Worm (Caenorhabditis elegans) whole organism, young adult: ENCODE measurements around the gene F49F1.7.
"Not testable (repeated sequence)": the region's sequence is repeated elsewhere in the genome, so short reads cannot be mapped to it uniquely, and the experiment has no call there.

Experiments
- B0019.2 ChIP-seq: fragments of 200-800 bp; sonication (Bioruptor generic); conservative IDR thresholded peaks from 2 replicates; pipeline ENCODE4 v1.3.6; 2022; ENCODE audit warnings: missing genetic modification reagents, missing genetic modification characterization, missing compliant biosample characterization
- B0261.1 ChIP-seq: sonication (generic microtip); optimal IDR thresholded peaks from 2 replicates; lab custom pipeline; 2016; ENCODE audit warnings: mild to moderate bottlenecking, missing genetic modification characterization, moderate library complexity, missing compliant biosample characterization
- F10E7.11 ChIP-seq: sonication (generic microtip); optimal IDR thresholded peaks from 2 replicates; lab custom pipeline; 2017; ENCODE audit warnings: mild to moderate bottlenecking, missing genetic modification characterization, moderate library complexity, missing compliant biosample characterization
- F23B12.7 ChIP-seq: sonication (generic microtip); optimal IDR thresholded peaks from 2 replicates; lab custom pipeline; 2017; ENCODE audit warnings: missing genetic modification characterization, mild to moderate bottlenecking, missing compliant biosample characterization, antibody characterized with exemption, moderate library complexity; ENCODE audit not compliant: insufficient read depth
- F33H1.4 ChIP-seq: fragments of 200-800 bp; sonication (Bioruptor generic); IDR thresholded peaks from 2 replicates; pipeline ENCODE4 v1.3.6; 2022; ENCODE audit warnings: missing genetic modification reagents, missing genetic modification characterization, missing compliant biosample characterization
- ZK185.1 ChIP-seq: sonication (generic microtip); optimal IDR thresholded peaks from 2 replicates; lab custom pipeline; 2016; ENCODE audit warnings: mild to moderate bottlenecking, missing genetic modification characterization, missing compliant biosample characterization; ENCODE audit not compliant: poor library complexity, severe bottlenecking
- atf-7 ChIP-seq: sonication (generic microtip); optimal IDR thresholded peaks from 2 replicates; lab custom pipeline; 2017; ENCODE audit warnings: mild to moderate bottlenecking, missing genetic modification characterization, missing compliant biosample characterization
- attf-3 ChIP-seq: fragments of 200-800 bp; sonication (Bioruptor generic); conservative IDR thresholded peaks from 2 replicates; pipeline ENCODE4 v1.3.6; 2022; ENCODE audit warnings: missing genetic modification reagents, missing genetic modification characterization, missing compliant biosample characterization
- bed-2 ChIP-seq: fragments of 200-800 bp; sonication (Bioruptor generic); IDR thresholded peaks from 2 replicates; pipeline ENCODE4 v1.3.6; 2022; ENCODE audit warnings: missing genetic modification reagents, missing genetic modification characterization, missing compliant biosample characterization
- cebp-2 ChIP-seq: fragments of 200-800 bp; sonication (Bioruptor generic); IDR thresholded peaks from 2 replicates; pipeline ENCODE4 v1.3.6; 2022; ENCODE audit warnings: missing genetic modification characterization, missing compliant biosample characterization
- ets-4 ChIP-seq: fragments of 200-800 bp; sonication (Bioruptor generic); optimal IDR thresholded peaks from 2 replicates; lab custom pipeline; 2018; ENCODE audit warnings: mild to moderate bottlenecking, missing genetic modification characterization, missing compliant biosample characterization
- hmg-1.2 ChIP-seq: fragments of 200-800 bp; sonication (Bioruptor generic); IDR thresholded peaks from 2 replicates; pipeline ENCODE4 v1.3.6; 2022; ENCODE audit warnings: missing genetic modification reagents, missing genetic modification characterization, missing compliant biosample characterization
- hmg-20 ChIP-seq: fragments of 200-800 bp; sonication (Bioruptor generic); IDR thresholded peaks from 2 replicates; pipeline ENCODE4 v1.3.6; 2022; ENCODE audit warnings: missing genetic modification reagents, missing genetic modification characterization, missing compliant biosample characterization
- lin-35 ChIP-seq, 3 experiments: fragments of 150-350 bp in 2 of 3; sonication (generic microtip) in 1 of 3; optimal IDR thresholded peaks; 2 replicates each; lab custom pipeline; 2014 to 2018; ENCODE audit warnings: missing biosample characterization in 3 of 3, missing genetic modification characterization in 3 of 3, missing genetic modification reagents in 3 of 3
- lin-54 ChIP-seq: fragments of 200-800 bp; sonication (Bioruptor generic); optimal IDR thresholded peaks from 2 replicates; lab custom pipeline; 2018; ENCODE audit warnings: mild to moderate bottlenecking, missing genetic modification characterization, missing compliant biosample characterization
- lir-1 ChIP-seq: fragments of 200-800 bp; sonication (Bioruptor generic); conservative IDR thresholded peaks from 2 replicates; pipeline ENCODE4 v1.3.6; 2022; ENCODE audit warnings: missing genetic modification reagents, missing genetic modification characterization, missing compliant biosample characterization
- madf-3 ChIP-seq: fragments of 200-800 bp; sonication (Bioruptor generic); IDR thresholded peaks from 2 replicates; pipeline ENCODE4 v1.3.6; 2022; ENCODE audit warnings: missing genetic modification reagents, missing genetic modification characterization, missing compliant biosample characterization
- madf-6 ChIP-seq: fragments of 200-800 bp; sonication (Bioruptor generic); IDR thresholded peaks from 2 replicates; pipeline ENCODE4 v1.3.6; 2022; ENCODE audit warnings: missing genetic modification reagents, missing genetic modification characterization, missing compliant biosample characterization
- mcd-1 ChIP-seq: fragments of 200-800 bp; sonication (Bioruptor generic); IDR thresholded peaks from 2 replicates; pipeline ENCODE4 v1.3.6; 2022; ENCODE audit warnings: missing genetic modification reagents, missing genetic modification characterization, missing compliant biosample characterization
- nfyb-1 ChIP-seq: fragments of 200-800 bp; sonication (Bioruptor generic); IDR thresholded peaks from 2 replicates; pipeline ENCODE4 v1.3.6; 2022; ENCODE audit warnings: missing genetic modification reagents, missing genetic modification characterization, missing compliant biosample characterization
- nhr-179 ChIP-seq: sonication (generic microtip); optimal IDR thresholded peaks from 2 replicates; lab custom pipeline; 2016; ENCODE audit warnings: mild to moderate bottlenecking, missing genetic modification characterization, missing compliant biosample characterization
- nhr-80 ChIP-seq: sonication (generic microtip); optimal IDR thresholded peaks from 2 replicates; lab custom pipeline; 2016; ENCODE audit warnings: missing genetic modification characterization, missing compliant biosample characterization
- pbrm-1 ChIP-seq: fragments of 200-800 bp; sonication (Bioruptor generic); IDR thresholded peaks from 2 replicates; pipeline ENCODE4 v1.3.6; 2022; ENCODE audit warnings: missing genetic modification reagents, missing genetic modification characterization, missing compliant biosample characterization
- rcor-1 ChIP-seq: fragments of 200-800 bp; sonication (Bioruptor generic); IDR thresholded peaks from 2 replicates; pipeline ENCODE4 v1.3.6; 2022; ENCODE audit warnings: missing genetic modification reagents, missing genetic modification characterization, missing compliant biosample characterization
- rpc-1 ChIP-seq, 2 experiments: fragments of 150-350 bp in 1 of 2; sonication (generic microtip) in 1 of 2; optimal IDR thresholded peaks; 2 replicates each; lab custom pipeline; 2014 to 2018; ENCODE audit warnings: missing biosample characterization in 1 of 2, missing genetic modification characterization in 1 of 2, missing genetic modification reagents in 1 of 2, missing genotype in 1 of 2
- sdz-38 ChIP-seq: sonication (generic microtip); optimal IDR thresholded peaks from 2 replicates; lab custom pipeline; 2016; ENCODE audit warnings: missing genotype, missing genetic modification characterization, missing compliant biosample characterization
- snpc-4 ChIP-seq, 5 experiments: fragments of 150-350 bp in 1 of 5; sonication (generic microtip) in 4 of 5; optimal IDR thresholded peaks; 2 replicates each; lab custom pipeline; 2014 to 2018; ENCODE audit warnings: missing genetic modification characterization in 5 of 5, missing biosample characterization in 3 of 5, antibody characterized with exemption in 2 of 5, mild to moderate bottlenecking in 2 of 5, missing compliant biosample characterization in 2 of 5, missing genotype in 2 of 5, moderate library complexity in 2 of 5, missing genetic modification reagents in 1 of 5
- somi-1 ChIP-seq: fragments of 200-800 bp; sonication (Bioruptor generic); optimal IDR thresholded peaks from 2 replicates; lab custom pipeline; 2018; ENCODE audit warnings: mild to moderate bottlenecking, missing genetic modification characterization, missing compliant biosample characterization
- sptf-2 ChIP-seq: fragments of 200-800 bp; sonication (Bioruptor generic); optimal IDR thresholded peaks from 2 replicates; lab custom pipeline; 2018; ENCODE audit warnings: mild to moderate bottlenecking, missing genetic modification characterization, missing compliant biosample characterization
- unc-62 ChIP-seq: fragments of 150-350 bp; optimal IDR thresholded peaks from 2 replicates; lab custom pipeline; 2014; ENCODE audit warnings: missing biosample characterization, missing genetic modification reagents, missing genetic modification characterization
- zfh-2 ChIP-seq: fragments of 200-800 bp; sonication (Bioruptor generic); conservative IDR thresholded peaks from 2 replicates; pipeline ENCODE4 v1.3.6; 2022; ENCODE audit warnings: missing genetic modification reagents, missing genetic modification characterization, missing compliant biosample characterization
- ztf-22 ChIP-seq: fragments of 200-800 bp; sonication (Bioruptor generic); optimal IDR thresholded peaks from 2 replicates; lab custom pipeline; 2018; ENCODE audit warnings: mild to moderate bottlenecking, missing genetic modification characterization, moderate library complexity, missing compliant biosample characterization
- ztf-25 ChIP-seq: fragments of 200-800 bp; sonication (Bioruptor generic); IDR thresholded peaks from 2 replicates; pipeline ENCODE4 v1.3.6; 2022; ENCODE audit warnings: missing genetic modification reagents, missing genetic modification characterization, missing compliant biosample characterization
- ztf-6 ChIP-seq: fragments of 200-800 bp; sonication (Bioruptor generic); IDR thresholded peaks from 2 replicates; pipeline ENCODE4 v1.3.6; 2022; ENCODE audit warnings: missing genetic modification reagents, missing genetic modification characterization, missing compliant biosample characterization

The F49F1.7 gene

DNA sequence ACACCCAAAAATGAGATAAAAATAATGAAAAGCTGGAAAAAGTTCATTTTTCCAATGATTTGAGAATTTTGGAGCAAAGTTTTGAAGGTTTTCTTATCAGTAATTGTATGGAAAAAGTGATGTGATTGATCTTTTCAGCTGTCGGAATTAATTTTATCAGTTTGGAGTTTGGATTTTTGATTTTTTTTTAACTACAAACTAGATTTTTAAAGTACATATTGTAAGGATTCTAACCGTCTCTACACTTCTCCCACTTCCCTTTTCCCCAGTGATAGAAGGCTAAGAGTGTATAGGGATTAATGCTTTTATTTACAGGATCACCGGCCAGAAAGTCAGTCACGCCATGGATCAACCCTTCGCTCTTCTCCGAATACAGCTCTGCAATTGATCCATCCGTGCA, at the start of gene F49F1.7:
Gene F49F1.7, minus strand, starts transcription at position 101 of the 400 bp plus-strand sequence.
- TF ChIP-seq attf-3 (GFP tag; lab: Robert Waterston, UW); somi-1 (GFP tag; lab: Kevin White, UChicago); pbrm-1 (GFP tag; lab: Robert Waterston, UW): not testable (repeated sequence)

ce11 chrIV:4173789-4174188, 48.2 kb upstream of the F49F1.7 start, which contains the start of gene rnp-3:
rnp-3 (plus strand) TSS chrIV:4174089.
- TF ChIP-seq madf-6 (GFP tag; lab: Robert Waterston, UW) (no peak), sptf-2 (GFP tag; lab: Kevin White, UChicago) (no peak)

DNA sequence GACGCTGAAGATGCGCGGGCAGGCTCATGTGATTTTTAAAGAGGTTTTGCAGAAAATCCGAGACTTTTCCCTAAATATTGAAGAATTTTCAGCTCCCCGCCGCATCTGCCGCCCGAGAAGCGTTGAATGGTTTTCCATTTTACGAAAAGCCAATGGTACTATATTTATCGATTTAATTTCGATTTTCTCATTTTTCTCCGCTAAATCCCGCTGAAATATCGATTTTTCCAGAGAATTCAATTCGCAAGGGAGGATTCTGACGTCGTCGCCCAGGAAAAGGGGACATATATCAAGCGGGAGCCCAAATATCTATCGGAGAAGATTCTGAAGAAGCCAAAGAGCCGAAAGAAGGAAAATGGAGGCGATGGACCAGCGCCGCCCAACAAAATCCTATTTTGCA, 46.7 kb upstream of the F49F1.7 start:
- TF ChIP-seq ztf-25 (no peak), ets-4 (GFP tag; lab: Kevin White, UChicago) (no peak), sdz-38 (no peak), lir-1 (GFP tag; lab: Robert Waterston, UW) (no peak), atf-7 (tag; lab: Kevin White, UChicago) (no peak), nfyb-1 (no peak), unc-62 (GFP tag; lab: Kevin White, UChicago) (no peak), B0261.1 (tag; lab: Kevin White, UChicago) (no peak), madf-3 (GFP tag; lab: Robert Waterston, UW) (no peak), rcor-1 (GFP tag; lab: Robert Waterston, UW) (no peak), ZK185.1 (no peak), attf-3 (GFP tag; lab: Robert Waterston, UW) (no peak), hmg-1.2 (GFP tag; lab: Robert Waterston, UW) (no peak), ztf-22 (no peak), B0019.2 (GFP tag; lab: Robert Waterston, UW) (no peak), cebp-2 (GFP tag; lab: Robert Waterston, UW) (no peak)
- TF ChIP-seq, all 124 proteins: peak for 0

DNA sequence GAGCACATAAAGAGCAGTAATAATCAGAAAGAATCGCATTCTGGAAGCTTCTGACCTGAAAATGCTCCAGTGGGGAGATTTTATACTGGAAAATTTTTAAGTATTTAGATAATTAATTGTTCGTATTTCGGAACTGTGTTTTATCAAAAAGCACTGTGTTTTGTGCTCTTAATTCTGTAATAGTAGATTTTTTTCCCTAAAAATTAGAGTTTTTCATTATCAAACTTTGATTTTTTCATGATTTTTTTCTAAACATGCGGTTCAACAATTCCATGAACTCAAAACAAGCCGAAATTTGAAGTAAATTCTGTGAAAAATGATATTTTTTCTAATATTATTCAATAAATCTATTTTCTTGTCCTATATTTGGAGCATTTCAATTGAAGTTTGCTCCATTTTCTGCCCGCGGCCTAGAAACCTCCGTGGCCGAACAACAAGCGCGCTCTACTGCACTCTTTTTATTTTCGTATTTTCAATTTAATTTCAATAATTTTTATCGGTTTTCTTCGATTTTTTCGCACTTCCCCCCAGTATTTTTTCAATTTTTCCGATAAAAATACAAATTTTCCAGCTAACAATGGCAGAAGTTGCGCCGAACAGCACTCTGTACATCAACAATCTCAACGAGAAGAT, 46.1 kb upstream of the F49F1.7 start, which contains the start of the genes K08D10.13 and rnp-2:
Gene K08D10.13, minus strand, starts transcription at position 51 of the 633 bp plus-strand sequence.
Gene rnp-2, plus strand, starts transcription at position 546 of the 633 bp plus-strand sequence.
- TF ChIP-seq snpc-4 (GFP tag; optimal IDR thresholded peaks at IDR 0.05; lab: Kevin White, UChicago): no peak
- peak in 1 of 4 experiments; percentile 3 for TF ChIP-seq snpc-4 (tag; optimal IDR thresholded peaks at IDR 0.05; lab: Kevin White, UChicago)
- TF ChIP-seq attf-3 (GFP tag; lab: Robert Waterston, UW): 0 out of 2 replicates have a peak, but pooled peaks have one; percentile 42
- no peak for TF ChIP-seq F10E7.11
- TF ChIP-seq mcd-1 (GFP tag; lab: Robert Waterston, UW): peak; percentile 89
- no peak for TF ChIP-seq nhr-179 (tag; lab: Kevin White, UChicago)
- TF ChIP-seq lir-1 (GFP tag; lab: Robert Waterston, UW): no peak
- TF ChIP-seq ztf-6 (GFP tag; lab: Robert Waterston, UW): no peak
- no peak for TF ChIP-seq hmg-20 (GFP tag; lab: Robert Waterston, UW)
- 0 out of 2 replicates have a peak, but pooled peaks have one; percentile 32 for TF ChIP-seq bed-2 (GFP tag; lab: Robert Waterston, UW)
- TF ChIP-seq lin-54 (GFP tag; lab: Kevin White, UChicago): peak; percentile 47
- no peak for TF ChIP-seq nhr-80 (tag; lab: Kevin White, UChicago)
- no peak for TF ChIP-seq rpc-1 (optimal IDR thresholded peaks at IDR 0.05; lab: Kevin White, UChicago)
- TF ChIP-seq rpc-1 (tag; optimal IDR thresholded peaks at IDR 0.05; lab: Kevin White, UChicago): no peak
- TF ChIP-seq lin-35 (GFP tag; optimal IDR thresholded peaks at IDR 0.05; lab: Kevin White, UChicago): peak in 1 of 3 experiments; percentile 28
- TF ChIP-seq zfh-2: no peak
- TF ChIP-seq F23B12.7 (tag; lab: Kevin White, UChicago): no peak
- TF ChIP-seq F33H1.4: 0 out of 2 replicates have a peak, but pooled peaks have one; percentile 18
- TF ChIP-seq, all 124 proteins: peak for 7
